Fruit fly (Drosophila melanogaster) whole organism, embryonic: ENCODE results near the gene Osi17.

Source experiments
- Awh ChIP-seq: fragments of 200-800 bp; sonication (Bioruptor generic); IDR thresholded peaks from 2 replicates; pipeline ENCODE4, ENCODE4 v1.3.6; 2022; ENCODE audit warnings: missing biosample characterization, missing genetic modification characterization
- Bgb ChIP-seq: fragments of 200-800 bp; sonication (Bioruptor generic); IDR thresholded peaks from 2 replicates; pipeline ENCODE4 v1.3.6; 2022; ENCODE audit warnings: missing biosample characterization, missing genetic modification characterization; ENCODE audit not compliant: partially characterized antibody
- C15 ChIP-seq: fragments of 200-800 bp; sonication (Bioruptor generic); IDR thresholded peaks from 3 replicates; pipeline ENCODE4 v1.3.6; 2022; ENCODE audit warnings: missing biosample characterization, missing genetic modification characterization
- CG10543 ChIP-seq: fragments of 200-800 bp; sonication (Bioruptor generic); optimal IDR thresholded peaks from 3 replicates; lab custom pipeline; 2017; ENCODE audit warnings: missing biosample characterization, mild to moderate bottlenecking, missing genetic modification characterization, moderate library complexity
- CG10565 ChIP-seq: fragments of 200-800 bp; sonication (Bioruptor generic); optimal IDR thresholded peaks from 3 replicates; lab custom pipeline; 2016; ENCODE audit warnings: missing biosample characterization, mild to moderate bottlenecking, missing genetic modification characterization
- CG10654 ChIP-seq: fragments of 200-800 bp; sonication (Bioruptor generic); optimal IDR thresholded peaks from 2 replicates; lab custom pipeline; 2016; ENCODE audit warnings: missing biosample characterization, missing genetic modification characterization
- CG11085 ChIP-seq: fragments of 200-800 bp; sonication (Bioruptor generic); IDR thresholded peaks from 2 replicates; pipeline ENCODE4 v1.3.6; 2022; ENCODE audit warnings: missing biosample characterization, missing genetic modification characterization
- CG11723 ChIP-seq: fragments of 200-800 bp; sonication (Bioruptor generic); optimal IDR thresholded peaks from 2 replicates; lab custom pipeline; 2017; ENCODE audit warnings: missing biosample characterization, mild to moderate bottlenecking, missing genetic modification characterization
- CG12744 ChIP-seq: fragments of 200-800 bp; sonication (Bioruptor generic); optimal IDR thresholded peaks from 2 replicates; lab custom pipeline; 2016; ENCODE audit warnings: missing biosample characterization, missing genetic modification characterization
- CG13123 ChIP-seq: fragments of 200-800 bp; sonication (Bioruptor generic); optimal IDR thresholded peaks from 2 replicates; lab custom pipeline; 2016; ENCODE audit warnings: missing biosample characterization, missing genetic modification characterization
- CG13424 ChIP-seq: fragments of 200-800 bp; sonication (Bioruptor generic); optimal IDR thresholded peaks from 2 replicates; lab custom pipeline; 2019; ENCODE audit warnings: missing biosample characterization, mild to moderate bottlenecking, missing genetic modification characterization, moderate library complexity
- CG14014 ChIP-seq: fragments of 200-800 bp; sonication (Bioruptor generic); IDR thresholded peaks from 2 replicates; pipeline ENCODE4 v1.3.6; 2022; ENCODE audit warnings: missing biosample characterization, missing genetic modification characterization
- CG14667 ChIP-seq: fragments of 200-800 bp; sonication (Bioruptor generic); IDR thresholded peaks from 2 replicates; pipeline ENCODE4 v1.3.6; 2022; ENCODE audit warnings: missing biosample characterization, missing genetic modification characterization
- CG15011 ChIP-seq: fragments of 200-800 bp; sonication (Bioruptor generic); optimal IDR thresholded peaks from 3 replicates; lab custom pipeline; 2018; ENCODE audit warnings: missing biosample characterization, mild to moderate bottlenecking, missing genetic modification characterization
- CG17186 ChIP-seq: fragments of 200-800 bp; sonication (Bioruptor generic); optimal IDR thresholded peaks from 3 replicates; lab custom pipeline; 2017; ENCODE audit warnings: missing biosample characterization, missing genetic modification reagents, missing genetic modification characterization
- CG17612 ChIP-seq: fragments of 200-800 bp; sonication (Bioruptor generic); IDR thresholded peaks from 2 replicates; pipeline ENCODE4 v1.3.6; 2022; ENCODE audit warnings: missing biosample characterization, missing genetic modification characterization
- CG18619 ChIP-seq: fragments of 200-800 bp; sonication (Bioruptor generic); optimal IDR thresholded peaks from 3 replicates; lab custom pipeline; 2017; ENCODE audit warnings: missing biosample characterization, mild to moderate bottlenecking, missing genetic modification characterization
- CG18764 ChIP-seq: fragments of 200-800 bp; sonication (Bioruptor generic); optimal IDR thresholded peaks from 3 replicates; lab custom pipeline; 2016; ENCODE audit warnings: missing biosample characterization, missing genetic modification characterization
- CG2875 ChIP-seq: fragments of 200-800 bp; sonication (Bioruptor generic); optimal IDR thresholded peaks from 2 replicates; lab custom pipeline; 2017; ENCODE audit warnings: missing biosample characterization, mild to moderate bottlenecking, missing genetic modification characterization, missing genetic modification reagents
- CG30431 ChIP-seq: fragments of 200-800 bp; sonication (Bioruptor generic); optimal IDR thresholded peaks from 2 replicates; lab custom pipeline; 2017; ENCODE audit warnings: missing biosample characterization, missing genetic modification characterization
- CG31224 ChIP-seq: fragments of 200-800 bp; sonication (Bioruptor generic); IDR thresholded peaks from 2 replicates; pipeline ENCODE4 v1.3.6; 2022; ENCODE audit warnings: missing biosample characterization, missing genetic modification characterization
- CG3281 ChIP-seq: fragments of 200-800 bp; sonication (Bioruptor generic); optimal IDR thresholded peaks from 3 replicates; lab custom pipeline; 2017; ENCODE audit warnings: missing biosample characterization, mild to moderate bottlenecking, missing genetic modification characterization
- CG34376 ChIP-seq: fragments of 200-800 bp; sonication (Bioruptor generic); optimal IDR thresholded peaks from 2 replicates; lab custom pipeline; 2018; ENCODE audit warnings: missing biosample characterization, mild to moderate bottlenecking, missing genetic modification characterization
- CG4424 ChIP-seq: fragments of 200-800 bp; sonication (Bioruptor generic); optimal IDR thresholded peaks from 3 replicates; lab custom pipeline; 2016; ENCODE audit warnings: missing biosample characterization, missing genetic modification characterization
- CG5180 ChIP-seq: fragments of 200-800 bp; sonication (Bioruptor generic); optimal IDR thresholded peaks from 3 replicates; lab custom pipeline; 2017; ENCODE audit warnings: missing biosample characterization, missing genetic modification characterization, mild to moderate bottlenecking, moderate library complexity, missing genetic modification reagents
- CG6654 ChIP-seq: fragments of 200-800 bp; sonication (Bioruptor generic); optimal IDR thresholded peaks from 2 replicates; lab custom pipeline; 2017; ENCODE audit warnings: missing biosample characterization, mild to moderate bottlenecking, missing genetic modification characterization
- CG7556 ChIP-seq: fragments of 200-800 bp; sonication (Bioruptor generic); optimal IDR thresholded peaks from 2 replicates; lab custom pipeline; 2017; ENCODE audit warnings: missing biosample characterization, mild to moderate bottlenecking, missing genetic modification characterization
- Camta ChIP-seq: fragments of 200-800 bp; sonication (Bioruptor generic); optimal IDR thresholded peaks from 2 replicates; lab custom pipeline; 2016; ENCODE audit warnings: missing biosample characterization, missing genetic modification characterization
- D19A ChIP-seq: fragments of 200-800 bp; optimal IDR thresholded peaks from 3 replicates; lab custom pipeline; 2019; ENCODE audit warnings: missing biosample characterization, mild to moderate bottlenecking, missing genetic modification characterization, moderate library complexity
- Dek ChIP-seq: fragments of 200-800 bp; sonication (Bioruptor generic); optimal IDR thresholded peaks from 3 replicates; lab custom pipeline; 2019; ENCODE audit warnings: missing biosample characterization, mild to moderate bottlenecking, missing genetic modification characterization, moderate library complexity
- H2.0 ChIP-seq: fragments of 200-800 bp; sonication (Bioruptor generic); IDR thresholded peaks from 2 replicates; pipeline ENCODE4 v1.3.6; 2022; ENCODE audit warnings: missing biosample characterization, missing genetic modification characterization
- HLH3B ChIP-seq: fragments of 200-800 bp; sonication (Bioruptor generic); IDR thresholded peaks from 2 replicates; pipeline ENCODE4 v1.3.6; 2022; ENCODE audit warnings: missing biosample characterization, missing genetic modification characterization
- HmgD ChIP-seq: fragments of 200-800 bp; sonication (Bioruptor generic); optimal IDR thresholded peaks from 3 replicates; lab custom pipeline; 2016; ENCODE audit warnings: missing biosample characterization, missing genetic modification characterization
- MBD-R2 ChIP-seq: fragments of 200-800 bp; sonication (Bioruptor generic); IDR thresholded peaks from 2 replicates; pipeline ENCODE4 v1.3.6; 2022; ENCODE audit warnings: missing biosample characterization, missing genetic modification characterization
- NC2β ChIP-seq: fragments of 200-800 bp; sonication (Bioruptor generic); optimal IDR thresholded peaks from 2 replicates; lab custom pipeline; 2016; ENCODE audit warnings: missing biosample characterization, missing genetic modification characterization
- Rfx ChIP-seq: fragments of 200-800 bp; sonication (Bioruptor generic); IDR thresholded peaks from 2 replicates; pipeline ENCODE4 v1.3.6; 2022; ENCODE audit warnings: missing biosample characterization, missing genetic modification characterization
- Scr ChIP-seq: fragments of 200-800 bp; sonication (Bioruptor generic); IDR thresholded peaks from 2 replicates; pipeline ENCODE4 v1.3.6; 2022; ENCODE audit warnings: missing biosample characterization, missing genetic modification characterization; ENCODE audit not compliant: partially characterized antibody
- ash1 ChIP-seq: fragments of 200-800 bp; sonication (Bioruptor generic); optimal IDR thresholded peaks from 2 replicates; lab custom pipeline; 2018; ENCODE audit warnings: missing biosample characterization, mild to moderate bottlenecking, missing genetic modification characterization
- cg ChIP-seq: fragments of 200-800 bp; sonication (Bioruptor generic); optimal IDR thresholded peaks from 3 replicates; lab custom pipeline; 2019; ENCODE audit warnings: missing biosample characterization, mild to moderate bottlenecking, missing genetic modification characterization, moderate library complexity
- dan ChIP-seq: fragments of 200-800 bp; sonication (Bioruptor generic); IDR thresholded peaks from 2 replicates; pipeline ENCODE4 v1.3.6; 2022; ENCODE audit warnings: missing biosample characterization, missing genetic modification characterization
- dati ChIP-seq: fragments of 200-800 bp; sonication (Bioruptor generic); IDR thresholded peaks from 2 replicates; pipeline ENCODE4 v1.3.6; 2022; ENCODE audit warnings: missing biosample characterization, missing genetic modification characterization
- dmrt99B ChIP-seq: fragments of 200-800 bp; sonication (Bioruptor generic); optimal IDR thresholded peaks from 2 replicates; lab custom pipeline; 2018; ENCODE audit warnings: missing biosample characterization, mild to moderate bottlenecking, missing genetic modification characterization, moderate library complexity
- fd3F ChIP-seq: fragments of 200-800 bp; sonication (Bioruptor generic); optimal IDR thresholded peaks from 2 replicates; lab custom pipeline; 2018; ENCODE audit warnings: missing biosample characterization, mild to moderate bottlenecking, missing genetic modification characterization, moderate library complexity
- lab ChIP-seq: fragments of 200-800 bp; sonication (Bioruptor generic); optimal IDR thresholded peaks from 3 replicates; lab custom pipeline; 2017; ENCODE audit warnings: missing biosample characterization, missing genetic modification characterization, mild to moderate bottlenecking, moderate library complexity, missing genetic modification reagents
- oc ChIP-seq: fragments of 200-800 bp; sonication (Bioruptor generic); optimal IDR thresholded peaks from 2 replicates; lab custom pipeline; 2018; ENCODE audit warnings: missing biosample characterization, mild to moderate bottlenecking, missing genetic modification characterization, moderate library complexity
- pb ChIP-seq: fragments of 200-800 bp; sonication (Bioruptor generic); optimal IDR thresholded peaks from 3 replicates; lab custom pipeline; 2016; ENCODE audit warnings: missing biosample characterization, missing genetic modification characterization
- salm ChIP-seq: fragments of 200-800 bp; sonication (Bioruptor generic); optimal IDR thresholded peaks from 2 replicates; lab custom pipeline; 2018; ENCODE audit warnings: missing biosample characterization, mild to moderate bottlenecking, missing genetic modification characterization
- tgo ChIP-seq: fragments of 200-800 bp; sonication (Bioruptor generic); IDR thresholded peaks from 3 replicates; pipeline ENCODE4 v1.3.6; 2022; ENCODE audit warnings: missing biosample characterization, missing genetic modification characterization
- unpg ChIP-seq: fragments of 200-800 bp; sonication (Bioruptor generic); optimal IDR thresholded peaks from 3 replicates; lab custom pipeline; 2018; ENCODE audit warnings: missing biosample characterization, mild to moderate bottlenecking, missing genetic modification characterization, moderate library complexity

Osi17 gene

DNA sequence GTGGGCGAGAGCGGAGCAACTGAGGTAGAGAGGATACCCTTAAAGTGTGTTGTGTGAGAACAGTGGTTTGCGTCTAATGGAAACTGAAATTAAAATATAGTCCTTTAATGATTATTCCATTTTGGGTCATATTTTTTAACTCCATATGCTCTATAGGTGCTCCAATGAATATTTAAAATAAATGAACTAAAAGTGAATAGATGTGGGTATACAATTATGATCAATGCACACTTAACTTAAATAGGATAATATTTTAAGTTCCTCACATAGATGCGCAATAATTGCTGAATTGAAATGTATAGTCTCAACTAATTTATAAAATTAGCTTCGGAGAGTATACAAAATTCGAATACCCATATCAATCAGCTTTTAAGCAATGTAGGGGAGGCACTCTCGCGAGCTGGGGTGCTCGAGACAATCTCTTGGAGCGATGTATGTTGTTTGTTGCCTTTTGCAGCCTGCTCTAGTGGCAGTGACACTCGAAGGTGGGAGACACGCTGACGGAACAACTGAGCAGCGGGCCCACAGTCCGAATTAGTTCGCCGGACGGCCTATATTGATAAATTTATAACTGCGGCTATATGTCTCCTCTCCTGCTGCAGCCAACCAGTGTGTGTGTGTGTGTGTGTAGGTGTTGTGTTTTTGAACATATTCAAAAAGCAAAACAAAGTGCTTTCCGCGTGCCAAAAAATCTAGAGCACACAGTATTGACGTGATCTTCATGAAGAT is 42.2 kb downstream of the Osi17 start (continued):
- TF ChIP-seq CG13123 (peak; percentile 42), HmgD (GFP tag; lab: Kevin White, UChicago) (peak; percentile 21), CG13424 (tag; lab: Kevin White, UChicago) (peak; percentile 87), Dek (tag; lab: Kevin White, UChicago) (no peak), pb (no peak), CG3281 (no peak), CG17612 (GFP tag; lab: Robert Waterston, UW) (no peak), H2.0 (peak; percentile 46; the same call in 1 of the 2 replicates), CG34376 (peak; percentile 42), dan (GFP tag; lab: Robert Waterston, UW) (no peak), lab (GFP tag; lab: Kevin White, UChicago) (no peak), Rfx (GFP tag; lab: Robert Waterston, UW) (no peak; the same call in none of the 2 replicates), CG14014 (peak; percentile 29; the same call in 1 of the 2 replicates), CG10565 (no peak), CG7556 (peak; percentile 89), dmrt99B (tag; lab: Kevin White, UChicago) (no peak), CG2875 (GFP tag; lab: Kevin White, UChicago) (peak; percentile 68), CG18764 (peak; percentile 68), C15 (0 out of 3 replicates have a peak, but pooled peaks have one; percentile 16), CG5180 (GFP tag; lab: Kevin White, UChicago) (peak; percentile 71), HLH3B (GFP tag; lab: Robert Waterston, UW) (peak; percentile 45; the same call in 1 of the 2 replicates), Awh (GFP tag; lab: Robert Waterston, UW) (0 out of 2 replicates have a peak, but pooled peaks have one; percentile 47), salm (tag; lab: Kevin White, UChicago) (peak; percentile 55), oc (tag; lab: Kevin White, UChicago) (no peak), CG11723 (no peak), Camta (GFP tag; lab: Kevin White, UChicago) (peak; percentile 49), CG10543 (GFP tag; lab: Kevin White, UChicago) (peak; percentile 61), unpg (GFP tag; lab: Kevin White, UChicago) (no peak), CG31224 (GFP tag; lab: Robert Waterston, UW) (no peak), Bgb (GFP tag; lab: Robert Waterston, UW) (no peak), tgo (peak; percentile 72), fd3F (GFP tag; lab: Kevin White, UChicago) (no peak), CG14667 (no peak), dati (GFP tag; lab: Robert Waterston, UW) (0 out of 2 replicates have a peak, but pooled peaks have one; percentile 28), CG6654 (GFP tag; lab: Kevin White, UChicago) (peak; percentile 48), Scr (GFP tag; lab: Robert Waterston, UW) (0 out of 2 replicates have a peak, but pooled peaks have one; percentile 19), CG10654 (peak; percentile 58), D19A (peak; percentile 99), CG11085 (GFP tag; lab: Robert Waterston, UW) (no peak), CG15011 (peak; percentile 77), ash1 (GFP tag; lab: Kevin White, UChicago) (no peak), CG12744 (GFP tag; lab: Kevin White, UChicago) (no peak), CG17186 (peak; percentile 21), CG4424 (GFP tag; lab: Kevin White, UChicago) (peak; percentile 81), CG18619 (GFP tag; lab: Kevin White, UChicago) (peak; percentile 80), cg (GFP tag; lab: Kevin White, UChicago) (peak; percentile 29), NC2β (GFP tag; lab: Kevin White, UChicago) (peak; percentile 39), CG30431 (peak; percentile 61), MBD-R2 (no peak)
